Worm (Caenorhabditis elegans) whole organism, late embryonic: Measurements from ENCODE around the gene F46C8.1.

Experiments used
- ama-1 ChIP-seq: fragments of 150-350 bp; optimal IDR thresholded peaks from 2 replicates; lab custom pipeline; 2014
- nhr-11 ChIP-seq: fragments of 150-350 bp; optimal IDR thresholded peaks from 2 replicates; lab custom pipeline; 2014; ENCODE audit warnings: missing biosample characterization, missing genetic modification characterization
- pag-3 ChIP-seq: sonication (generic microtip); optimal IDR thresholded peaks from 2 replicates; lab custom pipeline; 2016; ENCODE audit warnings: missing compliant biosample characterization, missing genetic modification characterization, borderline replicate concordance
- pha-4 ChIP-seq: fragments of 150-350 bp; optimal IDR thresholded peaks from 2 replicates; lab custom pipeline; 2018; ENCODE audit warnings: missing biosample characterization, missing genetic modification reagents, missing genetic modification characterization
- rnt-1 ChIP-seq: sonication (generic microtip); optimal IDR thresholded peaks from 2 replicates; lab custom pipeline; 2016; ENCODE audit warnings: missing genetic modification characterization, missing compliant biosample characterization

DNA sequence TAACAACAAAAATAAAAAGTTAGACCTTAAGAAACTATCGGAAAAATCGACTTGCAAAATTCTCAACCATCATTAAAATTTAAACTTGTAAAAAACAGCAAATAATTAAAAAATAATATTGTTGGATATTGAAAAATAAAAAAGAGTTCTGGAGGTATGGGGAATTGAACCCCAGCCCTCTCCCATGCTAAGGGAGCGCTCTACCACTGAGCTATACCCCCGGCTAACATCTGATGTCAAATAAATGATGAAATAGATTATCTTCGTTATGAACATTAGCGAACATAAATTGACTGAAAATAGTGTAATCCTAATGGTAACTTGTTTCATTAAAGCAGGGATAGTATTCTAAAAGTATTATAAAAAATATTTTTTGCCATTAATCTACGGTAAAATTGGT lies 41.1 kb upstream of the F46C8.1 start:
- TF ChIP-seq pha-4 (tag; lab: Kevin White, UChicago) (no peak), nhr-11 (tag; lab: Kevin White, UChicago) (no peak), pag-3 (tag; lab: Kevin White, UChicago) (no peak), ama-1 (lab: Kevin White, UChicago) (no peak), rnt-1 (no peak)
